Worm (Caenorhabditis elegans) whole organism, midembryonic: Measurements from ENCODE around the gene twk-12.
A peak's percentile ranks its signal among the peaks of the same experiment; 100 is the strongest.

Experiments
- cog-1 ChIP-seq: sonication (generic microtip); optimal IDR thresholded peaks from 2 replicates; lab custom pipeline; 2016; ENCODE audit warnings: missing genetic modification characterization, missing compliant biosample characterization
- klf-2 ChIP-seq: fragments of 200-800 bp; sonication (Bioruptor generic); conservative IDR thresholded peaks from 2 replicates; pipeline ENCODE4 v1.3.6; 2022; ENCODE audit warnings: missing genetic modification reagents, missing genetic modification characterization, missing compliant biosample characterization
- ref-1 ChIP-seq: fragments of 200-800 bp; sonication (Bioruptor generic); conservative IDR thresholded peaks from 2 replicates; pipeline ENCODE4 v1.3.6; 2022; ENCODE audit warnings: missing genetic modification reagents, missing genetic modification characterization, missing compliant biosample characterization
- ztf-23 ChIP-seq: fragments of 200-800 bp; sonication (Bioruptor generic); IDR thresholded peaks from 2 replicates; pipeline ENCODE4 v1.3.6; 2022; ENCODE audit warnings: missing genetic modification reagents, missing genetic modification characterization, missing compliant biosample characterization
- ztf-29 ChIP-seq: fragments of 200-800 bp; sonication (Bioruptor generic); IDR thresholded peaks from 2 replicates; pipeline ENCODE4 v1.3.6; 2022; ENCODE audit warnings: missing genetic modification reagents, missing genetic modification characterization, missing compliant biosample characterization

- TF ChIP-seq ref-1 (GFP tag; lab: Robert Waterston, UW) (no peak; the same call in 1 of the 2 replicates), ztf-29 (GFP tag; lab: Robert Waterston, UW) (peak; percentile 30; the same call in 1 of the 2 replicates), cog-1 (tag; lab: Kevin White, UChicago) (peak; percentile 68), klf-2 (GFP tag; lab: Robert Waterston, UW) (peak; percentile 48; the same call in 1 of the 2 replicates), ztf-23 (GFP tag; lab: Robert Waterston, UW) (peak; percentile 80)
These were observed 48.1 kb downstream of the twk-12 start for ce11 chrV:10715158-10716152.
